Worm (Caenorhabditis elegans) whole organism, L2 larva: ENCODE data around the gene Y55F3AM.13.

Experiments used
- C34F6.9 ChIP-seq: fragments of 150-350 bp; optimal IDR thresholded peaks from 2 replicates; lab custom pipeline; 2014; ENCODE audit warnings: missing biosample characterization, missing genetic modification characterization
- F13H6.1 ChIP-seq: sonication (generic microtip); optimal IDR thresholded peaks from 2 replicates; lab custom pipeline; 2016; ENCODE audit warnings: missing genetic modification characterization, missing compliant biosample characterization
- R02D3.7 ChIP-seq: fragments of 150-350 bp; optimal IDR thresholded peaks from 2 replicates; lab custom pipeline; 2014; ENCODE audit warnings: missing biosample characterization, missing genetic modification characterization
- Y55F3AM.14 ChIP-seq: fragments of 200-800 bp; sonication (Bioruptor generic); optimal IDR thresholded peaks from 2 replicates; lab custom pipeline; 2018; ENCODE audit warnings: mild to moderate bottlenecking, missing genetic modification characterization, missing compliant biosample characterization
- ZK546.5 ChIP-seq: sonication (generic microtip); optimal IDR thresholded peaks from 2 replicates; lab custom pipeline; 2017; ENCODE audit warnings: missing biosample characterization, missing genetic modification characterization
- alr-1 ChIP-seq: fragments of 150-350 bp; optimal IDR thresholded peaks from 2 replicates; lab custom pipeline; 2014; ENCODE audit warnings: missing biosample characterization, missing genetic modification characterization
- aly-2 ChIP-seq: fragments of 150-350 bp; optimal IDR thresholded peaks from 2 replicates; lab custom pipeline; 2014; ENCODE audit warnings: missing biosample characterization, missing genetic modification characterization
- ama-1 ChIP-seq: fragments of 150-350 bp; optimal IDR thresholded peaks from 2 replicates; lab custom pipeline; 2018; ENCODE audit warnings: inconsistent platforms
- ceh-16 ChIP-seq: fragments of 150-350 bp; optimal IDR thresholded peaks from 2 replicates; lab custom pipeline; 2014; ENCODE audit warnings: missing biosample characterization, missing genetic modification characterization
- ceh-82 ChIP-seq: fragments of 150-350 bp; optimal IDR thresholded peaks from 2 replicates; lab custom pipeline; 2014; ENCODE audit warnings: missing biosample characterization, missing genetic modification characterization
- dmd-4 ChIP-seq: sonication (generic microtip); optimal IDR thresholded peaks from 2 replicates; lab custom pipeline; 2017; ENCODE audit warnings: missing biosample characterization, missing genetic modification characterization
- elt-1 ChIP-seq: fragments of 150-350 bp; optimal IDR thresholded peaks from 2 replicates; lab custom pipeline; 2014; ENCODE audit warnings: missing biosample characterization, missing genetic modification characterization
- fos-1 ChIP-seq: fragments of 150-350 bp; optimal IDR thresholded peaks from 2 replicates; lab custom pipeline; 2014; ENCODE audit warnings: missing biosample characterization, missing genetic modification characterization
- gmeb-1 ChIP-seq: fragments of 150-350 bp; optimal IDR thresholded peaks from 2 replicates; lab custom pipeline; 2014; ENCODE audit warnings: missing biosample characterization, missing genetic modification characterization
- lin-11 ChIP-seq: fragments of 150-350 bp; sonication (generic microtip); optimal IDR thresholded peaks from 2 replicates; lab custom pipeline; 2014; ENCODE audit warnings: missing biosample characterization, missing genetic modification characterization, inconsistent platforms, mixed read lengths
- lin-39 ChIP-seq: fragments of 150-350 bp; optimal IDR thresholded peaks from 2 replicates; lab custom pipeline; 2014; ENCODE audit warnings: missing biosample characterization, missing genetic modification reagents, missing genetic modification characterization
- lsy-2 ChIP-seq, 2 experiments: fragments of 150-350 bp in 1 of 2; sonication (generic microtip) in 1 of 2; optimal IDR thresholded peaks; 2 replicates each; lab custom pipeline; 2014 to 2017; ENCODE audit warnings: missing biosample characterization in 2 of 2, missing genetic modification characterization in 2 of 2
- mab-5 ChIP-seq: fragments of 150-350 bp; optimal IDR thresholded peaks from 2 replicates; lab custom pipeline; 2014; ENCODE audit warnings: missing biosample characterization, missing genetic modification characterization
- mdl-1 ChIP-seq, 2 experiments: fragments of 150-350 bp in 1 of 2; sonication (generic microtip) in 1 of 2; optimal IDR thresholded peaks; 2 replicates each; lab custom pipeline; 2017; ENCODE audit warnings: missing biosample characterization in 2 of 2, missing genetic modification characterization in 2 of 2
- nhr-10 ChIP-seq: sonication (generic microtip); optimal IDR thresholded peaks from 2 replicates; lab custom pipeline; 2017; ENCODE audit warnings: missing biosample characterization, missing genetic modification characterization
- nhr-11 ChIP-seq: fragments of 150-350 bp; optimal IDR thresholded peaks from 2 replicates; lab custom pipeline; 2014; ENCODE audit warnings: missing biosample characterization, missing genetic modification characterization
- nhr-12 ChIP-seq: fragments of 150-350 bp; optimal IDR thresholded peaks from 2 replicates; lab custom pipeline; 2014; ENCODE audit warnings: missing biosample characterization, missing genetic modification characterization
- nhr-21 ChIP-seq: fragments of 150-350 bp; optimal IDR thresholded peaks from 2 replicates; lab custom pipeline; 2014; ENCODE audit warnings: missing biosample characterization, missing genetic modification characterization
- nhr-25 ChIP-seq: fragments of 150-350 bp; sonication (generic microtip); optimal IDR thresholded peaks from 3 replicates; lab custom pipeline; 2014; ENCODE audit warnings: missing biosample characterization, missing genetic modification characterization
- nhr-6 ChIP-seq: fragments of 150-350 bp; optimal IDR thresholded peaks from 2 replicates; lab custom pipeline; 2014; ENCODE audit warnings: missing biosample characterization, missing genetic modification characterization
- nhr-77 ChIP-seq: fragments of 150-350 bp; optimal IDR thresholded peaks from 2 replicates; lab custom pipeline; 2014; ENCODE audit warnings: missing biosample characterization, missing genetic modification characterization
- peb-1 ChIP-seq: fragments of 150-350 bp; optimal IDR thresholded peaks from 2 replicates; lab custom pipeline; 2014; ENCODE audit warnings: missing biosample characterization, missing genetic modification characterization
- skn-1 ChIP-seq: sonication (generic microtip); optimal IDR thresholded peaks from 2 replicates; lab custom pipeline; 2017; ENCODE audit warnings: missing biosample characterization, missing genetic modification characterization
- sma-3 ChIP-seq: sonication (generic microtip); optimal IDR thresholded peaks from 2 replicates; lab custom pipeline; 2016; ENCODE audit warnings: missing genetic modification reagents, missing genetic modification characterization, missing compliant biosample characterization
- sma-9 ChIP-seq, 2 experiments: fragments of 150-350 bp in 1 of 2; sonication (generic microtip) in 1 of 2; optimal IDR thresholded peaks; 2 replicates each; lab custom pipeline; 2014 to 2016; ENCODE audit warnings: missing genetic modification characterization in 2 of 2, mild to moderate bottlenecking in 1 of 2, missing biosample characterization in 1 of 2, missing compliant biosample characterization in 1 of 2, missing genetic modification reagents in 1 of 2, moderate library complexity in 1 of 2
- snpc-4 ChIP-seq: fragments of 150-350 bp; optimal IDR thresholded peaks from 2 replicates; lab custom pipeline; 2014; ENCODE audit warnings: missing biosample characterization, missing genetic modification characterization
- unc-39 ChIP-seq: fragments of 150-350 bp; optimal IDR thresholded peaks from 2 replicates; lab custom pipeline; 2014; ENCODE audit warnings: missing biosample characterization, missing genetic modification characterization
- unc-55 ChIP-seq: fragments of 150-350 bp; sonication (generic microtip); optimal IDR thresholded peaks from 3 replicates; lab custom pipeline; 2014; ENCODE audit warnings: missing biosample characterization, missing genetic modification reagents, missing genetic modification characterization
- unc-62 ChIP-seq: fragments of 150-350 bp; optimal IDR thresholded peaks from 2 replicates; lab custom pipeline; 2014; ENCODE audit warnings: missing biosample characterization, missing genetic modification reagents, missing genetic modification characterization
- zag-1 ChIP-seq: fragments of 150-350 bp; optimal IDR thresholded peaks from 2 replicates; lab custom pipeline; 2014; ENCODE audit warnings: missing biosample characterization, missing genetic modification characterization
- ztf-4 ChIP-seq: fragments of 150-350 bp; optimal IDR thresholded peaks from 2 replicates; lab custom pipeline; 2014; ENCODE audit warnings: missing biosample characterization, missing genetic modification characterization

The Y55F3AM.13 gene

ce11 chrIV:1070383-1070782 lies 14.3 kb upstream of the Y55F3AM.13 start (continued):
- TF ChIP-seq C34F6.9 (tag; lab: Kevin White, UChicago) (peak; percentile 83), unc-55 (peak; percentile 96), nhr-25 (tag; lab: Kevin White, UChicago) (no peak), ZK546.5 (tag; lab: Kevin White, UChicago) (no peak), lsy-2 (tag; optimal IDR thresholded peaks at IDR 0.05; lab: Kevin White, UChicago) (peak; percentile 42 to 91), mdl-1 (tag; optimal IDR thresholded peaks at IDR 0.05; lab: Kevin White, UChicago) (peak; percentile 87), ceh-16 (tag; lab: Kevin White, UChicago) (no peak), mab-5 (peak; percentile 81), nhr-21 (tag; lab: Kevin White, UChicago) (peak; percentile 67), aly-2 (tag; lab: Kevin White, UChicago) (no peak), alr-1 (no peak), fos-1 (peak; percentile 86), dmd-4 (no peak), sma-9 (GFP tag; optimal IDR thresholded peaks at IDR 0.05; lab: Kevin White, UChicago) (peak; percentile 95), sma-9 (tag; optimal IDR thresholded peaks at IDR 0.05; lab: Kevin White, UChicago) (no peak), nhr-10 (tag; lab: Kevin White, UChicago) (no peak), F13H6.1 (tag; lab: Kevin White, UChicago) (peak; percentile 100), ama-1 (lab: Kevin White, UChicago) (no peak), peb-1 (no peak)
- TF ChIP-seq, all 48 proteins: peak for 24

- TF ChIP-seq R02D3.7 (tag; lab: Kevin White, UChicago) (no peak), peb-1 (no peak), Y55F3AM.14 (no peak), elt-1 (tag; lab: Kevin White, UChicago) (no peak), unc-39 (no peak), mdl-1 (tag; optimal IDR thresholded peaks at IDR 0.05; lab: Kevin White, UChicago) (no peak), nhr-77 (no peak), snpc-4 (tag; lab: Kevin White, UChicago) (no peak), ztf-4 (no peak), skn-1 (tag; lab: Kevin White, UChicago) (no peak), ceh-82 (no peak), nhr-10 (tag; lab: Kevin White, UChicago) (no peak)
Measured at ce11 chrIV:1068730-1069244, 12.7 kb upstream of the Y55F3AM.13 start.

DNA sequence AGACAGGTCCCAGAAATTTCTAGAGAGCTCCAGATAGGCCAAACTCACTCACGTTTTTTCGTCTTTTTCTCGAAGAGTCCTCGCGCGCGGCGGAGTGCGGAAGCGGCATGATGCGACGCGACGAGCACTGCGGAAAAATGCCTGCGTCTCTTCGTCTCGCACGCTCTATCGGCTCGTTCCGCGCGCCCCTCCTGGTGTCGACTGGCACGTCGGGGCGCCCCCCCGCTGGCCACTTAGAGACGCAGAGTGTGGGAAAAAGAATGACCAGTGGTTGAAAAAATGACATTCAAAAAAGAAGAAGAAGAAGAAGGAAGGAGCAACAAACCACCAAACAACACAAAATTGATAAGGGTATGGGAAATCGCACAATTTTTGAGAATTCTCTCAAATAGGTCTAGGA lies 11.3 kb upstream of the Y55F3AM.13 start, which contains the start of gene znf-782:
znf-782 (minus strand) TSS at position 96 of the 400 bp plus-strand sequence.
- TF ChIP-seq nhr-12 (tag; lab: Kevin White, UChicago) (no peak), mdl-1 (tag; optimal IDR thresholded peaks at IDR 0.05; lab: Kevin White, UChicago) (peak; percentile 38 to 74), lsy-2 (tag; optimal IDR thresholded peaks at IDR 0.05; lab: Kevin White, UChicago) (peak in 1 of 2 experiments; percentile 19), sma-9 (GFP tag; optimal IDR thresholded peaks at IDR 0.05; lab: Kevin White, UChicago) (no peak), sma-9 (tag; optimal IDR thresholded peaks at IDR 0.05; lab: Kevin White, UChicago) (no peak), F13H6.1 (tag; lab: Kevin White, UChicago) (peak; percentile 75), nhr-77 (no peak), zag-1 (tag; lab: Kevin White, UChicago) (peak; percentile 8), fos-1 (peak; percentile 41), lin-39 (no peak)
- TF ChIP-seq, all 48 proteins: peak for 5

DNA sequence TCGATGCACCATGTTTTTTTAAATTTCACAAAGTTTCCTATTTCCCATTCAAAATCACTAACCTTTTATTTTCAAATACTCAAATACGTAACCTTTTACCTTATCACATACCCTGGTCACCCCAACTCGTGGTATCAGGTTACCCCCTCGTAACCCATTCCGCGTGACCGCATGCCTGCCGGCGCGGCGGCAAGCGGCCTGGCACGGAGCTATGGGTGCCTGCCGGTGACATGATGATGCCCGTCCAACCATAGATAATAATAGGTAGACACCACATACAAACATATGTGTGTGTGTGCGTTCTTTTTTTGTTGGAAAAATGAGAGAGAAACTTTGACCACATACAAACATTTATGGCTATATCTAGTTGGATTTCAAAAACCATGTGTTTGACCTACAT lies 9.5 kb upstream of the Y55F3AM.13 start:
- TF ChIP-seq ceh-82 (no peak), F13H6.1 (tag; lab: Kevin White, UChicago) (no peak), sma-3 (GFP tag; lab: Kevin White, UChicago) (no peak), ZK546.5 (tag; lab: Kevin White, UChicago) (no peak), gmeb-1 (tag; lab: Kevin White, UChicago) (no peak), nhr-77 (no peak), nhr-10 (tag; lab: Kevin White, UChicago) (no peak), ama-1 (lab: Kevin White, UChicago) (no peak), nhr-11 (tag; lab: Kevin White, UChicago) (no peak), lin-11 (tag; lab: Kevin White, UChicago) (no peak), unc-39 (no peak), mab-5 (no peak), zag-1 (tag; lab: Kevin White, UChicago) (no peak), nhr-6 (tag; lab: Kevin White, UChicago) (no peak), unc-62 (no peak)
- TF ChIP-seq, all 48 proteins: peak for 0
